Worm (Caenorhabditis elegans): ENCODE data around the gene lido-12.
A peak's percentile ranks its signal among the peaks of the same experiment; 100 is the strongest.

Gene lido-12

DNA sequence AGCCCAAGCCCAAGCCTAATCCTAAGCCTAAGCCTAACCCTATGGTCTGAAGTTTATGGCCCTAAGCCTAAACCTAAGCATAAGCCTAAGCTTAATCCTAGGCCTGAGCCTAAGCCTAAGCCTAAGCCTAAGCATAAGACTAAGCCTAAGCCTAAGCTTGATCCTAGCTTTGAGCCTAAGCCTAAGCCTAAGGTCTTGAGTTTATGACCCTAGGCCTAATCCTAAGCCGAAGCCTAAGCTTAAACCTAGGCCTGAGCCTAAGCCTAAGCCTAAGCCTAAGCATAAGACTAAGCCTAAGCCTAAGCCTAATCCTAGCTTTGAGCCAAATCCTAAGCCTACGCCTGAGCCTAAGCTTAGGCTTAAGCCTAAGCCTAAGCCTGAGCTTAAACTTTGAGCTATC lies 26.5 kb upstream of the lido-12 start:
- TF ChIP-seq zip-11 (GFP tag; IDR thresholded peaks at IDR 0.05) (no peak), Y105C5A.15 (GFP tag; IDR thresholded peaks at IDR 0.05) (0 out of 2 replicates have a peak, but pooled peaks have one; percentile 47)

DNA sequence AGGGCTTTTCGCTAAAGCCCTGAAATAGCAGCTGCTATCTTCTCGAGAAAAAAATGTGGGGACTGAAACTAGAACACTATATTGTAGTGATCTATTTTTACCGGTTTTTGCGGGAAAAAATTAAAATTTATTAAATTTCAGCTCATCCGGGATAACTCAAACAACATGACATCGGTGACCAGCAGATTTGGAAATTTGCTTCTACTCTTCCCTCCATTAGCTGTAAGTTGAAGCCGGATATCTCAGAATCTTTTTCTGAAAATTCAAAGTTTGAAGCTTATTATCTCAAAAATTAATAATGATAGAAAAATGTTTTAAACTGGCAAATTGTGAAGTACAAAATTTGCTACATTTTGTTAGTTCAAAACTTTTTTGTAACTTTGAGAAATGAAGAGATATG lies 21.2 kb upstream of the lido-12 start:
- TF ChIP-seq aha-1 (tag) (peak; percentile 93), lsy-2 (tag; optimal IDR thresholded peaks at IDR 0.05) (no peak)

DNA sequence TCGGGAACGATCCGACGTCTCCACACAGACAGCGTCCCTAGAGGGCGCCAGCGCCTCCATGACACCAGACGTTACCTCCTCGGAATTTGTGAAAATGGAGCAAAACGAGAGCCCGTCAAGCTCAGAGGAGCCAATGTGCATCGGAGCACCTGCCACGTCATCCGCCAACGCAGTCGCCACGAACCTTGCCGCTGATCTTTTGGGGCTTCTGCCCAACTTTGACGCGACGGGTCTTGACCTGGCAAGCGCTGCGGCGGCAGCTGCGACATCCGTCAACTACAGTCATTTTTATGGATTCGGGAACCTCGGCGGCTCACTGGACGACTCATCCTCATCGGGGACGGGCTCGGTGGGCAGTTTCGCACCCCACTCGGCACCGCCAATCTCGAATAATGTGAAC lies 20.2 kb upstream of the lido-12 start:
- TF ChIP-seq zip-2 (tag; optimal IDR thresholded peaks at IDR 0.05) (no peak), Y5F2A.4 (GFP tag; optimal IDR thresholded peaks at IDR 0.05) (no peak), lin-15B (tag; optimal IDR thresholded peaks at IDR 0.05) (no peak), aha-1 (tag) (peak; percentile 16), set-16 (GFP tag; IDR thresholded peaks at IDR 0.05) (peak; percentile 91), sdz-12 (GFP tag; optimal IDR thresholded peaks at IDR 0.05) (peak; percentile 16)

DNA sequence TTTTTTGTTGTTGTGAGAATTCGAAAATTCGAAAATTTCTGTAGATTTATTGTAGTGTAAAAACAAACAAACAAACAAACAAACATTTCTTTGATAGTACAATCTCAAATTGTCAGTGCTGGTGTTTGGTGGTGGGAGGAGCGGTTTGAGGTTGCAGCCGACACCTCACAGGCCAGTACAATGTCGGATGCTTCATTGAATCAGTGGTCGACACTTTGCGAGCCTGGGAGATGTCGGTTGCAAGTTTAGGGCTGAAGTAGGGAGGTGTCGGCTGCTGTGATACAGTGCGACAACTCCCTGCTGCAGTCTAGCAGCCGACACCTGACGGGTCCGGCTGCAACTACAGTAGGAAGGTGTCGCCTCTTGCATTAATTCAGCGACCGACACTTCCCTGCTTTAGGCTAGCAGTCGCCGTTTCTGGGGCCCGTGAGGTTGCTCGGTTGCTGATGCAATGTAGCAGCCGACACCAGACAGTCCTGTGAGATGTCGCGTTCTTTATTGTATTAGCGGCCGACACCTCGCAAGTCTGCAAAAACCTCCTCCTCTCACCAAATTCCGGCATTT lies 19.6 kb upstream of the lido-12 start:
- TF ChIP-seq nhr-28 (tag; optimal IDR thresholded peaks at IDR 0.05): no peak
- TF ChIP-seq ztf-7 (tag; optimal IDR thresholded peaks at IDR 0.05): no peak
- TF ChIP-seq ctbp-1 (GFP tag; IDR thresholded peaks at IDR 0.05): no peak
- TF ChIP-seq tra-1 (GFP tag; IDR thresholded peaks at IDR 0.05): 0 out of 2 replicates have a peak, but pooled peaks have one; percentile 16
- no peak for TF ChIP-seq nhr-10 (tag; optimal IDR thresholded peaks at IDR 0.05)
- no peak for TF ChIP-seq unc-62 (GFP tag; optimal IDR thresholded peaks at IDR 0.05 in 1 of 2)
- no peak for TF ChIP-seq unc-62 (tag; optimal IDR thresholded peaks at IDR 0.05)
- TF ChIP-seq aha-1 (tag): peak; percentile 9
- no peak for TF ChIP-seq mdl-1 (tag; optimal IDR thresholded peaks at IDR 0.05)
- TF ChIP-seq ceh-62 (tag; optimal IDR thresholded peaks at IDR 0.05): no peak
- TF ChIP-seq ama-1 (optimal IDR thresholded peaks at IDR 0.05): no peak
- peak; percentile 36; the same call in 1 of the 2 replicates for TF ChIP-seq dmd-8 (GFP tag; IDR thresholded peaks at IDR 0.05)
- TF ChIP-seq pqm-1 (tag; optimal IDR thresholded peaks at IDR 0.05): no peak
- TF ChIP-seq nhr-6 (tag; optimal IDR thresholded peaks at IDR 0.05): no peak
- TF ChIP-seq mxl-3 (GFP tag; optimal IDR thresholded peaks at IDR 0.05): no peak
- no peak for TF ChIP-seq ceh-82 (tag; optimal IDR thresholded peaks at IDR 0.05)
- TF ChIP-seq lin-13 (GFP tag; optimal IDR thresholded peaks at IDR 0.05): peak; percentile 37
- no peak for TF ChIP-seq mxl-2 (GFP tag; conservative IDR thresholded peaks at IDR 0.05)
- TF ChIP-seq dve-1 (tag; optimal IDR thresholded peaks at IDR 0.05; ENCODE audit: insufficient read depth): no peak
- TF ChIP-seq lin-38 (GFP tag; IDR thresholded peaks at IDR 0.05): 0 out of 2 replicates have a peak, but pooled peaks have one; percentile 9
- no peak for TF ChIP-seq lin-39 (tag; optimal IDR thresholded peaks at IDR 0.05)
- no peak for TF ChIP-seq F37D6.2 (tag; optimal IDR thresholded peaks at IDR 0.05)
- TF ChIP-seq hlh-30 (tag; optimal IDR thresholded peaks at IDR 0.05; ENCODE audit: insufficient read depth): no peak
- TF ChIP-seq lim-7 (GFP tag; IDR thresholded peaks at IDR 0.05): no peak
- TF ChIP-seq nhr-42 (GFP tag; IDR thresholded peaks at IDR 0.05): no peak
- peak in 1 of 2 experiments; percentile 1 for TF ChIP-seq lsy-2 (tag; optimal IDR thresholded peaks at IDR 0.05)
- TF ChIP-seq R02D3.7 (tag; optimal IDR thresholded peaks at IDR 0.05): no peak
- TF ChIP-seq attf-4 (tag; optimal IDR thresholded peaks at IDR 0.05): no peak
- peak; percentile 61 for TF ChIP-seq set-16 (GFP tag; IDR thresholded peaks at IDR 0.05)
- no peak for TF ChIP-seq egl-43 (GFP tag; IDR thresholded peaks at IDR 0.05)

DNA sequence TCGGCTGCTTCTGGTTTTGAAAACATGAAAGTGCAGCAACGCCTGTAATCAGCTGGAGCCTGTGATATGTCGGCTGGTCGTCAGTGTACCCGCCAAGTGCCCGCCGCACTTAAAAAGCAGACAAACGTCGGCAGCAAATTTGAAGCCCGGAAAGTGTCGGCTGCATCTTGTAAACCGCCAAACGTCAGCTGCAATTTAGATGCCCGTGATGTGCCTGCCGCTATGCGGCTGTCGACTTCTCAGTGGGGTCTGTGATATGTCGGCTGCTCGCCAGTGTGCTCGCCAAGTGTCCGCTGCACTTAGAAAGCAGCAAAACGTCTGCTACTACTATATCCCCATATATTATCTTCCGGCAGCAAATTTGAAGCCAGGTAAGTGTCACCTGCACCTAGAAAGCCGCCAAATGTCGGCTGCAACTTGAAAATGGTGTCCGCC lies 18.5 kb upstream of the lido-12 start:
- TF ChIP-seq nhr-111 (GFP tag; optimal IDR thresholded peaks at IDR 0.05): peak; percentile 12
- TF ChIP-seq aly-2 (tag; optimal IDR thresholded peaks at IDR 0.05): no peak
- TF ChIP-seq snpc-1.2 (GFP tag; IDR thresholded peaks at IDR 0.05): 0 out of 2 replicates have a peak, but pooled peaks have one; percentile 52
- TF ChIP-seq vab-7 (GFP tag; IDR thresholded peaks at IDR 0.05): no peak
- peak; percentile 4 for TF ChIP-seq mes-2 (tag; optimal IDR thresholded peaks at IDR 0.05; ENCODE audit: poor library complexity, severe bottlenecking)
- 0 out of 4 replicates have a peak, but pooled peaks of 1 of the 2 experiments have one; percentile 57 for TF ChIP-seq madf-5 (GFP tag; IDR thresholded peaks at IDR 0.05)
- TF ChIP-seq php-3 (GFP tag; IDR thresholded peaks at IDR 0.05): 0 out of 2 replicates have a peak, but pooled peaks have one; percentile 17
- TF ChIP-seq hmg-1.1 (GFP tag; IDR thresholded peaks at IDR 0.05): peak; percentile 41; the same call in 1 of the 2 replicates
- peak; percentile 38 for TF ChIP-seq hlh-11 (tag; optimal IDR thresholded peaks at IDR 0.05)
- TF ChIP-seq sdz-12 (GFP tag; optimal IDR thresholded peaks at IDR 0.05): peak; percentile 41
- peak; percentile 75 for TF ChIP-seq egl-43 (GFP tag; IDR thresholded peaks at IDR 0.05)
- peak; percentile 14 for TF ChIP-seq lin-13 (GFP tag; optimal IDR thresholded peaks at IDR 0.05)
- peak; percentile 72 for TF ChIP-seq aha-1 (tag)
- no peak for TF ChIP-seq Y5F2A.4 (GFP tag; optimal IDR thresholded peaks at IDR 0.05)

All from whole organism, L4 larva.